Fruit fly (Drosophila melanogaster) whole organism, prepupa: ENCODE measurements around the gene CG4041.

ENCODE experiments used
- Blimp-1 ChIP-seq: fragments of 200-800 bp; sonication (Bioruptor generic); optimal IDR thresholded peaks from 3 replicates; lab custom pipeline; 2017; ENCODE audit warnings: missing biosample characterization, missing genetic modification characterization, mild to moderate bottlenecking, moderate library complexity, missing genetic modification reagents
- CG10669 ChIP-seq: fragments of 200-800 bp; sonication (Bioruptor generic); optimal IDR thresholded peaks from 3 replicates; lab custom pipeline; 2018; ENCODE audit warnings: missing biosample characterization, mild to moderate bottlenecking, missing genetic modification characterization, moderate library complexity
- CG11294 ChIP-seq: fragments of 200-800 bp; sonication (Bioruptor generic); IDR thresholded peaks from 2 replicates; pipeline ENCODE4 v1.3.6; 2022; ENCODE audit warnings: missing biosample characterization, missing genetic modification characterization
- CG11902 ChIP-seq: fragments of 200-800 bp; sonication (Bioruptor generic); optimal IDR thresholded peaks from 3 replicates; lab custom pipeline; 2016; ENCODE audit warnings: missing biosample characterization, missing genetic modification characterization
- CG1621 ChIP-seq: fragments of 200-800 bp; sonication (Bioruptor generic); optimal IDR thresholded peaks from 3 replicates; lab custom pipeline; 2018; ENCODE audit warnings: missing biosample characterization, mild to moderate bottlenecking, missing genetic modification characterization
- CG3032 ChIP-seq: fragments of 200-800 bp; optimal IDR thresholded peaks from 2 replicates; lab custom pipeline; 2019; ENCODE audit warnings: missing biosample characterization, mild to moderate bottlenecking, missing genetic modification characterization, moderate library complexity
- CG31627 ChIP-seq: fragments of 200-800 bp; sonication (Bioruptor generic); optimal IDR thresholded peaks from 3 replicates; lab custom pipeline; 2016; ENCODE audit warnings: missing biosample characterization, missing genetic modification characterization
- CG32006 ChIP-seq: fragments of 200-800 bp; sonication (Bioruptor generic); optimal IDR thresholded peaks from 3 replicates; lab custom pipeline; 2017; ENCODE audit warnings: missing biosample characterization, mild to moderate bottlenecking, missing genetic modification characterization
- CG34406 ChIP-seq: fragments of 200-800 bp; sonication (Bioruptor generic); optimal IDR thresholded peaks from 3 replicates; lab custom pipeline; 2016; ENCODE audit warnings: missing biosample characterization, missing genetic modification characterization
- CG3919 ChIP-seq: fragments of 200-800 bp; sonication (Bioruptor generic); optimal IDR thresholded peaks from 3 replicates; lab custom pipeline; 2016; ENCODE audit warnings: missing biosample characterization, missing genetic modification characterization
- CG4318 ChIP-seq: fragments of 200-800 bp; sonication (Bioruptor generic); optimal IDR thresholded peaks from 3 replicates; lab custom pipeline; 2017; ENCODE audit warnings: missing biosample characterization, mild to moderate bottlenecking, missing genetic modification characterization
- CG6163 ChIP-seq: fragments of 200-800 bp; sonication (Bioruptor generic); IDR thresholded peaks from 3 replicates; pipeline ENCODE4 v1.3.6; 2022; ENCODE audit warnings: missing biosample characterization, missing genetic modification characterization
- CG6276 ChIP-seq: fragments of 200-800 bp; sonication (Bioruptor generic); optimal IDR thresholded peaks from 2 replicates; lab custom pipeline; 2017; ENCODE audit warnings: missing biosample characterization, mild to moderate bottlenecking, missing genetic modification characterization
- CG6792 ChIP-seq: fragments of 200-800 bp; sonication (Bioruptor generic); optimal IDR thresholded peaks from 3 replicates; lab custom pipeline; 2016; ENCODE audit warnings: missing biosample characterization, missing genetic modification characterization
- CG6808 ChIP-seq: fragments of 200-800 bp; sonication (Bioruptor generic); optimal IDR thresholded peaks from 3 replicates; lab custom pipeline; 2017; ENCODE audit warnings: missing biosample characterization, missing genetic modification characterization, mild to moderate bottlenecking, moderate library complexity, missing genetic modification reagents
- CG6854 ChIP-seq: fragments of 200-800 bp; sonication (Bioruptor generic); optimal IDR thresholded peaks from 2 replicates; lab custom pipeline; 2017; ENCODE audit warnings: missing biosample characterization, mild to moderate bottlenecking, missing genetic modification characterization
- CG7368 ChIP-seq: fragments of 200-800 bp; sonication (Bioruptor generic); optimal IDR thresholded peaks from 3 replicates; lab custom pipeline; 2016; ENCODE audit warnings: missing biosample characterization, missing genetic modification characterization
- CG8119 ChIP-seq: fragments of 200-800 bp; sonication (Bioruptor generic); IDR thresholded peaks from 3 replicates; pipeline ENCODE4 v1.3.6; 2022; ENCODE audit warnings: missing biosample characterization, missing genetic modification characterization
- CG8632 ChIP-seq: fragments of 200-800 bp; sonication (Bioruptor generic); optimal IDR thresholded peaks from 3 replicates; lab custom pipeline; 2016; ENCODE audit warnings: missing biosample characterization, missing genetic modification characterization
- CG9139 ChIP-seq: fragments of 200-800 bp; sonication (Bioruptor generic); optimal IDR thresholded peaks from 3 replicates; lab custom pipeline; 2017; ENCODE audit warnings: missing biosample characterization, mild to moderate bottlenecking, missing genetic modification characterization
- Eip75B ChIP-seq: fragments of 200-800 bp; sonication (Bioruptor generic); optimal IDR thresholded peaks from 3 replicates; lab custom pipeline; 2016; ENCODE audit warnings: missing biosample characterization, missing genetic modification characterization
- Eip78C ChIP-seq: fragments of 200-800 bp; sonication (Bioruptor generic); peaks from one replicate; lab custom pipeline; 2016; ENCODE audit warnings: missing biosample characterization, missing genetic modification characterization
- Eip93F ChIP-seq: fragments of 200-800 bp; sonication (Bioruptor generic); optimal IDR thresholded peaks from 2 replicates; lab custom pipeline; 2016; ENCODE audit warnings: missing biosample characterization, mild to moderate bottlenecking, missing genetic modification characterization
- Ets21C ChIP-seq: fragments of 200-800 bp; sonication (Bioruptor generic); optimal IDR thresholded peaks from 3 replicates; lab custom pipeline; 2016; ENCODE audit warnings: missing biosample characterization, missing genetic modification characterization
- Ets96B ChIP-seq: fragments of 200-800 bp; optimal IDR thresholded peaks from 2 replicates; lab custom pipeline; 2019; ENCODE audit warnings: missing biosample characterization, mild to moderate bottlenecking, missing genetic modification characterization, moderate library complexity
- Gug ChIP-seq: fragments of 200-800 bp; sonication (Bioruptor generic); IDR thresholded peaks from 2 replicates; pipeline ENCODE4 v1.3.6; 2022; ENCODE audit warnings: missing biosample characterization, missing genetic modification characterization
- Hr38 ChIP-seq: sonication (Bioruptor generic); optimal IDR thresholded peaks from 2 replicates; lab custom pipeline; 2016; ENCODE audit warnings: missing biosample characterization, missing genetic modification characterization
- Hr39 ChIP-seq: fragments of 200-800 bp; sonication (Bioruptor generic); optimal IDR thresholded peaks from 2 replicates; lab custom pipeline; 2016; ENCODE audit warnings: missing biosample characterization, missing genetic modification characterization
- Hr4 ChIP-seq: fragments of 200-800 bp; sonication (Bioruptor generic); optimal IDR thresholded peaks from 3 replicates; lab custom pipeline; 2016; ENCODE audit warnings: missing biosample characterization, missing genetic modification characterization
- Lpt ChIP-seq: fragments of 200-800 bp; sonication (Bioruptor generic); optimal IDR thresholded peaks from 3 replicates; lab custom pipeline; 2016; ENCODE audit warnings: missing biosample characterization, missing genetic modification characterization
- Met ChIP-seq: fragments of 200-800 bp; sonication (Bioruptor generic); optimal IDR thresholded peaks from 3 replicates; lab custom pipeline; 2016; ENCODE audit warnings: missing biosample characterization, missing genetic modification characterization
- OdsH ChIP-seq: fragments of 200-800 bp; sonication (Bioruptor generic); optimal IDR thresholded peaks from 3 replicates; lab custom pipeline; 2016; ENCODE audit warnings: missing biosample characterization, missing genetic modification characterization
- Sox15 ChIP-seq: fragments of 200-800 bp; sonication (Bioruptor generic); optimal IDR thresholded peaks from 3 replicates; lab custom pipeline; 2016; ENCODE audit warnings: missing biosample characterization, missing genetic modification characterization
- achi ChIP-seq: fragments of 200-800 bp; sonication (Bioruptor generic); optimal IDR thresholded peaks from 3 replicates; lab custom pipeline; 2016; ENCODE audit warnings: missing biosample characterization, missing genetic modification characterization
- acj6 ChIP-seq: fragments of 200-800 bp; sonication (Bioruptor generic); optimal IDR thresholded peaks from 3 replicates; lab custom pipeline; 2016; ENCODE audit warnings: missing biosample characterization, missing genetic modification characterization
- cyc ChIP-seq: fragments of 200-800 bp; sonication (Bioruptor generic); optimal IDR thresholded peaks from 3 replicates; lab custom pipeline; 2016; ENCODE audit warnings: missing biosample characterization, missing genetic modification characterization
- dac ChIP-seq: fragments of 200-800 bp; sonication (Bioruptor generic); optimal IDR thresholded peaks from 2 replicates; lab custom pipeline; 2017; ENCODE audit warnings: missing biosample characterization, mild to moderate bottlenecking, missing genetic modification characterization
- dsx ChIP-seq: fragments of 200-800 bp; optimal IDR thresholded peaks from 3 replicates; lab custom pipeline; 2019; ENCODE audit warnings: missing biosample characterization, mild to moderate bottlenecking, missing genetic modification characterization, moderate library complexity; ENCODE audit not compliant: poor library complexity, severe bottlenecking
- eg ChIP-seq: fragments of 200-800 bp; sonication (Bioruptor generic); IDR thresholded peaks from 3 replicates; pipeline ENCODE4 v1.3.6; 2022; ENCODE audit warnings: missing biosample characterization, missing genetic modification characterization
- esn ChIP-seq: fragments of 200-800 bp; sonication (Bioruptor generic); optimal IDR thresholded peaks from 2 replicates; lab custom pipeline; 2016; ENCODE audit warnings: missing biosample characterization, mild to moderate bottlenecking, missing genetic modification characterization, moderate library complexity
- fkh ChIP-seq: fragments of 200-800 bp; sonication (Bioruptor generic); optimal IDR thresholded peaks from 3 replicates; lab custom pipeline; 2017; ENCODE audit warnings: missing biosample characterization, mild to moderate bottlenecking, missing genetic modification characterization, moderate library complexity
- lz ChIP-seq: fragments of 200-800 bp; sonication (Bioruptor generic); optimal IDR thresholded peaks from 3 replicates; lab custom pipeline; 2016; ENCODE audit warnings: missing biosample characterization, missing genetic modification characterization
- net ChIP-seq: fragments of 200-800 bp; sonication (Bioruptor generic); optimal IDR thresholded peaks from 3 replicates; lab custom pipeline; 2016; ENCODE audit warnings: missing biosample characterization, missing genetic modification characterization
- spab ChIP-seq: fragments of 200-800 bp; sonication (Bioruptor generic); optimal IDR thresholded peaks from 2 replicates; lab custom pipeline; 2017; ENCODE audit warnings: missing biosample characterization, mild to moderate bottlenecking, missing genetic modification characterization, missing genetic modification reagents
- svp ChIP-seq: fragments of 200-800 bp; sonication (Bioruptor generic); peaks from one replicate; lab custom pipeline; 2016; ENCODE audit warnings: missing biosample characterization, missing genetic modification characterization
- topi ChIP-seq: fragments of 200-800 bp; sonication (Bioruptor generic); optimal IDR thresholded peaks from 3 replicates; lab custom pipeline; 2016; ENCODE audit warnings: missing biosample characterization, missing genetic modification characterization
- vri ChIP-seq: fragments of 200-800 bp; sonication (Bioruptor generic); optimal IDR thresholded peaks from 3 replicates; lab custom pipeline; 2016; ENCODE audit warnings: missing biosample characterization, mild to moderate bottlenecking, missing genetic modification characterization

Gene CG4041

DNA sequence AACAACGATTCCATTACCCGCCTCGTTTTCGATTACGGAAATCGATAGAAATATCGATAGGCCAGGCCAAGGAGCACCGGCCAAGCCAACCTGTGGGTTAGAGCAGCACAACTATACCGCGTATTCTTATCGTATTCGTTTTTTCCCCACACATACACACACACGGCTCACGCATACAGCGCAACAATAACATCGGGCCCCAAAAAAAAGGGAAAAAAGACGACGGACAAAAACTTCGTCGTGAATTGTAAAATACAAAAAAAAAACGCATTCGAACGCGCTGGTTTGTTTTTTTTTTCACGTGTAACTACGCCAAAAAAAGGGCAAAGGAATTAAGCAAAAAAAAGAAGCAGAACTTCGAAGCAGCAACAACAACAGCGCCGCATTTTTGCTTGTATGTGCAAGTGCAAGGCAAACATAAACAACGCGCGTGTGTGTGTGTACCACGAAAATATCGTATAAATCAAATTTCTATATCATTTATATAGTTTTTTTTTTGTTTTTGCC lies 9.3 kb downstream of the CG4041 start, which contains the start of gene CG32772 (continued):
- TF ChIP-seq Hr38 (peak; percentile 48), fkh (GFP tag; lab: Kevin White, UChicago) (peak; percentile 13), dsx (GFP tag; lab: Kevin White, UChicago) (peak; percentile 95), OdsH (GFP tag; lab: Kevin White, UChicago) (peak; percentile 91), Lpt (GFP tag; lab: Kevin White, UChicago) (peak; percentile 98), Eip78C (GFP tag; lab: Kevin White, UChicago) (peak; percentile 99), CG8119 (GFP tag; lab: Robert Waterston, UW) (peak; percentile 97), CG8632 (peak; percentile 99), acj6 (GFP tag; lab: Kevin White, UChicago) (peak; percentile 90), Ets96B (tag; lab: Kevin White, UChicago) (peak; percentile 96), dac (GFP tag; lab: Kevin White, UChicago) (peak; percentile 99), vri (peak; percentile 97), cyc (GFP tag; lab: Kevin White, UChicago) (peak; percentile 82), CG6163 (GFP tag; lab: Robert Waterston, UW) (peak; percentile 99), net (peak; percentile 99), esn (GFP tag; lab: Kevin White, UChicago) (peak; percentile 91), svp (peak; percentile 87), spab (GFP tag; lab: Kevin White, UChicago) (peak; percentile 99), eg (peak; percentile 99), CG6276 (GFP tag; lab: Kevin White, UChicago) (peak; percentile 99)

- TF ChIP-seq CG11294 (GFP tag; lab: Robert Waterston, UW) (peak; percentile 87), dsx (GFP tag; lab: Kevin White, UChicago) (peak; percentile 70), Hr39 (peak; percentile 27), CG1621 (peak; percentile 43), Eip93F (peak; percentile 54), Eip75B (GFP tag; lab: Kevin White, UChicago) (peak; percentile 83), Hr38 (no peak), topi (GFP tag; lab: Kevin White, UChicago) (peak; percentile 39), CG6276 (GFP tag; lab: Kevin White, UChicago) (peak; percentile 28), lz (GFP tag; lab: Kevin White, UChicago) (peak; percentile 66), vri (no peak), Hr4 (GFP tag; lab: Kevin White, UChicago) (peak; percentile 92), CG3032 (peak; percentile 89), Eip78C (GFP tag; lab: Kevin White, UChicago) (peak; percentile 87), Ets96B (tag; lab: Kevin White, UChicago) (peak; percentile 72), cyc (GFP tag; lab: Kevin White, UChicago) (peak; percentile 47), OdsH (GFP tag; lab: Kevin White, UChicago) (peak; percentile 76), CG4318 (peak; percentile 63), CG11902 (GFP tag; lab: Kevin White, UChicago) (peak; percentile 27), CG3919 (peak; percentile 69), achi (peak; percentile 72), svp (peak; percentile 82), CG7368 (peak; percentile 57), CG6808 (GFP tag; lab: Kevin White, UChicago) (peak; percentile 16), CG6163 (GFP tag; lab: Robert Waterston, UW) (peak; percentile 97), spab (GFP tag; lab: Kevin White, UChicago) (peak; percentile 47), CG8119 (GFP tag; lab: Robert Waterston, UW) (peak; percentile 86), Met (GFP tag; lab: Kevin White, UChicago) (peak; percentile 67), CG9139 (no peak), CG6854 (GFP tag; lab: Kevin White, UChicago) (no peak), Blimp-1 (GFP tag; lab: Kevin White, UChicago) (peak; percentile 35), Sox15 (GFP tag; lab: Kevin White, UChicago) (peak; percentile 44), esn (GFP tag; lab: Kevin White, UChicago) (peak; percentile 63), Ets21C (GFP tag; lab: Kevin White, UChicago) (no peak), CG31627 (GFP tag; lab: Kevin White, UChicago) (peak; percentile 48), CG10669 (GFP tag; lab: Kevin White, UChicago) (peak; percentile 72), acj6 (GFP tag; lab: Kevin White, UChicago) (peak; percentile 73), Lpt (GFP tag; lab: Kevin White, UChicago) (peak; percentile 59), CG32006 (GFP tag; lab: Kevin White, UChicago) (peak; percentile 82), CG6792 (GFP tag; lab: Kevin White, UChicago) (peak; percentile 71), CG34406 (GFP tag; lab: Kevin White, UChicago) (peak; percentile 44), Gug (GFP tag; lab: Robert Waterston, UW) (peak; percentile 89)
These were observed 11.7 kb downstream of the CG4041 start, which contains the start of gene CG6927 for dm6 chrX:4906573-4906972. CG6927 (plus strand) TSS chrX:4906900.
